Worm (Caenorhabditis elegans): ENCODE measurements around the gene lgc-41.
A peak's percentile ranks its signal among the peaks of the same experiment; 100 is the strongest.

lgc-41 gene

DNA sequence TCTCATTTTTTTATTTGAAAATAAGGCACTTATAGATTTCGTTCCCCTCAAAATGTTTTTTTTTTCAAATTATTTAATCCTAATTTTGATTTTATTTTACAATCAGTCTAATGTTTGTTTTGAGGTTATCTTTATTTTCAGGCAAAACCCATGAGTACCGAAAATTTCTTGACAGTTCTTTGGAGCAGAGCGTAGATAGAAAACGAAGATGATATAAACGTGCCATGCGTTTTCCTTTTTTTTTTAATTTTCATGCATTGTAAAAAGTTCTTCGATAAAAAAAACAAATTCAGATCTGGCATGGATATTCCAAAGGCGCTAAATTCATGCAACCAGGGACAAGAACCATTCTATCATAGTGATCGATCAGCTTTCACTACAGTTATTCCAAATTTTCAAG, 37.0 kb downstream of the lgc-41 start, which contains the start of gene C33D3.5:
C33D3.5 (plus strand) TSS at position 301 of the 400 bp plus-strand sequence.
- TF ChIP-seq hnd-1 (tag; optimal IDR thresholded peaks at IDR 0.05), result no peak
- TF ChIP-seq ceh-36 (tag; optimal IDR thresholded peaks at IDR 0.05), result no peak
- TF ChIP-seq sea-1 (GFP tag; conservative IDR thresholded peaks at IDR 0.05), result no peak
- no peak for TF ChIP-seq aly-1 (tag; optimal IDR thresholded peaks at IDR 0.05)
- TF ChIP-seq tra-4 (tag; optimal IDR thresholded peaks at IDR 0.05), result no peak
- TF ChIP-seq F13C5.2 (tag; optimal IDR thresholded peaks at IDR 0.05), result no peak
- no peak for TF ChIP-seq ets-7 (tag; optimal IDR thresholded peaks at IDR 0.05)
- TF ChIP-seq tbx-37 (GFP tag; conservative IDR thresholded peaks at IDR 0.05), result no peak

DNA sequence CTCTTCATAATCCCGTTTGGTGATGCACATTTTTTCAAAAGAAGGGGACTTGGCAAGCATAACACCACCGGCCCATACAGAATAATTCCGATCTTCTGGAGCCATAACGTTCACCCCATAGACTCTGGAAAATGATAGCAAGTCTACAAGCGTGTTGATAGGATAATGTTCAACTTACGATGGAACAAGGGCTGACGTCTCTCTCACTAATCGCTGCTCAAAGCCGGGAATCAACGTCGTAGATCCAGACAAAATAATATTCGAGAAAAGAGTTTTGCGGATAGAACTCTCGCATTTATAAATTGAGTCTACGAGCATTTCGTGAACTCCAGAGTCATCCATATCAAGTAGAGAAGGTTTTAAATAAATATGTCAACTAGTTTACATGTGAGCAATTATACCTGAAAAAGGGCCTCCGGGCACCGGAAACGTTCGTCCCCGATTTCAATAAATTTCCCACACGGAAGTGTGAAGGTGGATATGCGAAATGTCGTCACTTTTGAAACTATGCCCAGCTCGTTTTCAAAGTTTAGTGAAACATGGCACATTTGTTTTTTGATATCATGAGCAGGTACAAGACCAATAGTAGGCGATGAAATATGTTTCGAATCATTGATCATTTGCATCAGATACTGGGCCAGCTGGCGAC, 37.9 kb downstream of the lgc-41 start:
- TF ChIP-seq aly-1 (tag; optimal IDR thresholded peaks at IDR 0.05) (no peak), scrt-1 (GFP tag; IDR thresholded peaks at IDR 0.05) (no peak), flt-1 (GFP tag; IDR thresholded peaks at IDR 0.05) (no peak), hmg-4 (GFP tag; optimal IDR thresholded peaks at IDR 0.05) (no peak), ets-7 (tag; optimal IDR thresholded peaks at IDR 0.05) (no peak), pes-1 (GFP tag; IDR thresholded peaks at IDR 0.05) (no peak), tbx-11 (GFP tag; IDR thresholded peaks at IDR 0.05) (no peak), tra-4 (tag; optimal IDR thresholded peaks at IDR 0.05) (no peak), hmbx-1 (tag; optimal IDR thresholded peaks at IDR 0.05) (no peak), tbx-37 (GFP tag; conservative IDR thresholded peaks at IDR 0.05) (no peak), B0310.2 (tag; optimal IDR thresholded peaks at IDR 0.05) (no peak), ceh-36 (tag; optimal IDR thresholded peaks at IDR 0.05) (no peak), hnd-1 (tag; optimal IDR thresholded peaks at IDR 0.05) (no peak), sea-1 (GFP tag; conservative IDR thresholded peaks at IDR 0.05) (no peak), ceh-13 (GFP tag; optimal IDR thresholded peaks at IDR 0.05) (no peak), F13C5.2 (tag; optimal IDR thresholded peaks at IDR 0.05) (no peak), ama-1 (optimal IDR thresholded peaks at IDR 0.05) (no peak)

DNA sequence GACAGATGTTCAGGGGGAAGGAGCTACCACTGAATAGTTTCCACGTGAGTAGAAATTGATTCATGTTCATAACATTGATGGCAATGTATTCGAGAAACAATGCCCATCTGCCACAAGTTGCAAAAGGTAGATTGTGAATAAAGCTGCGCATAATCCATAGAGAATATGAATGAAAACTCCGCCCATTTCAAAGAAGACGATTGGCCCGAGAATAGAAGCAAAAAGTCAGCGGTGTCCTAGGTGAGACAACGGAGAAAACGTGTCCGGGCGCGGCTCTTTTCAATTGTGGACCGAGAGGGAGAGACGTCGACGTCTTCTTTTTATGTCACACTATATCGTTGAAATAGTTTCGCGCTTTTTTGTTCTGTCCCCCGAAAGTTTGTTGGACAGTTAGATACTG, 45.5 kb downstream of the lgc-41 start, which contains the start of gene vab-3:
vab-3 (plus strand) TSS at position 301 of the 400 bp plus-strand sequence.
- no peak for TF ChIP-seq tbx-11 (GFP tag; IDR thresholded peaks at IDR 0.05)
- no peak for TF ChIP-seq ama-1 (optimal IDR thresholded peaks at IDR 0.05)
- TF ChIP-seq scrt-1 (GFP tag; IDR thresholded peaks at IDR 0.05), result no peak
- no peak for TF ChIP-seq pes-1 (GFP tag; IDR thresholded peaks at IDR 0.05)
- no peak for TF ChIP-seq ceh-36 (tag; optimal IDR thresholded peaks at IDR 0.05)
- no peak for TF ChIP-seq ceh-13 (GFP tag; optimal IDR thresholded peaks at IDR 0.05)
- no peak for TF ChIP-seq F13C5.2 (tag; optimal IDR thresholded peaks at IDR 0.05)
- TF ChIP-seq hmbx-1 (tag; optimal IDR thresholded peaks at IDR 0.05), result no peak
- no peak for TF ChIP-seq tbx-37 (GFP tag; conservative IDR thresholded peaks at IDR 0.05)
- TF ChIP-seq ets-7 (tag; optimal IDR thresholded peaks at IDR 0.05), result no peak
- no peak for TF ChIP-seq hmg-4 (GFP tag; optimal IDR thresholded peaks at IDR 0.05)
- TF ChIP-seq aly-1 (tag; optimal IDR thresholded peaks at IDR 0.05), result no peak
- TF ChIP-seq tra-4 (tag; optimal IDR thresholded peaks at IDR 0.05), result no peak
- no peak for TF ChIP-seq flt-1 (GFP tag; IDR thresholded peaks at IDR 0.05)
- TF ChIP-seq sea-1 (GFP tag; conservative IDR thresholded peaks at IDR 0.05), result no peak
- no peak for TF ChIP-seq hnd-1 (tag; optimal IDR thresholded peaks at IDR 0.05)
- no peak for TF ChIP-seq B0310.2 (tag; optimal IDR thresholded peaks at IDR 0.05)

- TF ChIP-seq ama-1 (optimal IDR thresholded peaks at IDR 0.05), result no peak
- TF ChIP-seq aly-1 (tag; optimal IDR thresholded peaks at IDR 0.05), result no peak
- TF ChIP-seq scrt-1 (GFP tag; IDR thresholded peaks at IDR 0.05), result no peak
- TF ChIP-seq hmbx-1 (tag; optimal IDR thresholded peaks at IDR 0.05), result no peak
- TF ChIP-seq sea-1 (GFP tag; conservative IDR thresholded peaks at IDR 0.05), result no peak
- no peak for TF ChIP-seq ceh-36 (tag; optimal IDR thresholded peaks at IDR 0.05)
- TF ChIP-seq tbx-11 (GFP tag; IDR thresholded peaks at IDR 0.05), result no peak
Measured at ce11 chrX:10503393-10503792, 49.3 kb downstream of the lgc-41 start.

DNA sequence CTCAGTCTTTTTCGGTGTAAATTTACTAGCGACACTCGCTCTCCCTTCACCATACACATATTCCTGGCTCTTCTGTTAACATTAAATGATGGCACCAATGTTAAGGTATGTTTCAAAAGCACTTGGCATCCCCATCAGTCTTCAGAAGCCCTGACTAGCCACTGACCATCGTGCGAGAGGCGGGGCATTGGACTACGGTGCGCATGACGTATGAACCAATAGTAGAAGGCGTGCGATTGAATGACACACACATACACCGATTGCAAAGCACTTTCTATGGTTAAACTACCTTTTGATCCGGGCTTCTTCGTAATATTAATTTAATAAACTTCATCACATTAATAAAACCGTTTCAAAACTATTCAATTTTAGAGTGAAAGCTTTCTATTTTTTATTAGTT, 51.1 kb downstream of the lgc-41 start:
- no peak for TF ChIP-seq tbx-11 (GFP tag; IDR thresholded peaks at IDR 0.05)
- no peak for TF ChIP-seq sea-1 (GFP tag; conservative IDR thresholded peaks at IDR 0.05)
- TF ChIP-seq hnd-1 (tag; optimal IDR thresholded peaks at IDR 0.05), result no peak
- TF ChIP-seq flt-1 (GFP tag; IDR thresholded peaks at IDR 0.05), result no peak
- no peak for TF ChIP-seq ceh-13 (GFP tag; optimal IDR thresholded peaks at IDR 0.05)
- no peak for TF ChIP-seq hmbx-1 (tag; optimal IDR thresholded peaks at IDR 0.05)
- TF ChIP-seq F13C5.2 (tag; optimal IDR thresholded peaks at IDR 0.05), result no peak
- no peak for TF ChIP-seq hmg-4 (GFP tag; optimal IDR thresholded peaks at IDR 0.05)
- TF ChIP-seq tbx-37 (GFP tag; conservative IDR thresholded peaks at IDR 0.05), result no peak
- TF ChIP-seq aly-1 (tag; optimal IDR thresholded peaks at IDR 0.05), result no peak
- TF ChIP-seq scrt-1 (GFP tag; IDR thresholded peaks at IDR 0.05), result no peak
- no peak for TF ChIP-seq B0310.2 (tag; optimal IDR thresholded peaks at IDR 0.05)
- no peak for TF ChIP-seq pes-1 (GFP tag; IDR thresholded peaks at IDR 0.05)
- no peak for TF ChIP-seq ets-7 (tag; optimal IDR thresholded peaks at IDR 0.05)
- no peak for TF ChIP-seq ama-1 (optimal IDR thresholded peaks at IDR 0.05)
- no peak for TF ChIP-seq ceh-36 (tag; optimal IDR thresholded peaks at IDR 0.05)
- TF ChIP-seq tra-4 (tag; optimal IDR thresholded peaks at IDR 0.05), result no peak

DNA sequence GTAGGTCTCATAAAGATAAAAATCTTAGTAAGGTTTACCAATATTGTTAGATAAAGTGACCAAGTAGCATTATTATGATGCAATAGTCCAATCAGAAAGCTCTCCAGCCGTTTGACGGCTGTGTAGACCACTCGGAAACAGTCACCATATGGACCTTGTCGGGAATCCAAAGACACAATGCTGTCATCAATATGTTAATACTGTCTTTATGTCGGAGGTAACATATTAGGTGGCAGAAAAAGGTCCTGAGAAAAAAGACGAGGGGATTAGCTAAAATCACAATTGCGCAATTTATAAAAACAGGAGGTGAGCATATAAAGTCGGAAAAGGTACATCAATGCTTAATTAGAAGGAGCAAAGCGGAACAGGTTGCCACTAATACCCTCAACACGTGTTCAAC, 53.9 kb downstream of the lgc-41 start:
- no peak for TF ChIP-seq hnd-1 (tag; optimal IDR thresholded peaks at IDR 0.05)
- peak; percentile 31 for TF ChIP-seq ceh-36 (tag; optimal IDR thresholded peaks at IDR 0.05)
- TF ChIP-seq hmg-4 (GFP tag; optimal IDR thresholded peaks at IDR 0.05), result no peak
- no peak for TF ChIP-seq ets-7 (tag; optimal IDR thresholded peaks at IDR 0.05)
- TF ChIP-seq B0310.2 (tag; optimal IDR thresholded peaks at IDR 0.05), result no peak

All from whole organism, early embryonic.